Worm (Caenorhabditis elegans): ENCODE data around the gene T04B2.8.
A peak's percentile ranks its signal among the peaks of the same experiment; 100 is the strongest.

T04B2.8 gene

ce11 chrIV:10060795-10061194 is 9.8 kb upstream of the T04B2.8 start:
- TF ChIP-seq nhr-19 (GFP tag; conservative IDR thresholded peaks at IDR 0.05), result no peak
- no peak for TF ChIP-seq hlh-4 (tag; optimal IDR thresholded peaks at IDR 0.05)
- TF ChIP-seq elt-2 (tag; optimal IDR thresholded peaks at IDR 0.05), result peak; percentile 53
- TF ChIP-seq jun-1 (tag; optimal IDR thresholded peaks at IDR 0.05), result no peak

ce11 chrIV:10059175-10059574 is 8.2 kb upstream of the T04B2.8 start:
- TF ChIP-seq elt-2 (tag; optimal IDR thresholded peaks at IDR 0.05), result peak; percentile 98
- TF ChIP-seq tlp-1 (tag; optimal IDR thresholded peaks at IDR 0.05), result peak; percentile 70
- TF ChIP-seq nhr-71 (tag; optimal IDR thresholded peaks at IDR 0.05), result peak; percentile 31
- no peak for TF ChIP-seq ama-1 (optimal IDR thresholded peaks at IDR 0.05)
- TF ChIP-seq efl-1 (optimal IDR thresholded peaks at IDR 0.05), result no peak
- peak in 1 of 2 experiments; percentile 38 for TF ChIP-seq efl-1 (GFP tag; optimal IDR thresholded peaks at IDR 0.05 in 1 of 2)
- TF ChIP-seq mab-9 (GFP tag; IDR thresholded peaks at IDR 0.05), result no peak
- TF ChIP-seq nhr-90 (tag; optimal IDR thresholded peaks at IDR 0.05; ENCODE audit: poor library complexity), result peak; percentile 3
- TF ChIP-seq nhr-20 (tag; optimal IDR thresholded peaks at IDR 0.05), result peak; percentile 10
- TF ChIP-seq efl-3 (GFP tag; optimal IDR thresholded peaks at IDR 0.05), result no peak

- TF ChIP-seq fkh-10 (GFP tag; optimal IDR thresholded peaks at IDR 0.05) (no peak), mef-2 (tag; optimal IDR thresholded peaks at IDR 0.05) (no peak), ceh-90 (tag; optimal IDR thresholded peaks at IDR 0.05) (no peak), nhr-76 (tag; optimal IDR thresholded peaks at IDR 0.05) (no peak), lsy-2 (tag; optimal IDR thresholded peaks at IDR 0.05) (no peak), zip-4 (GFP tag; optimal IDR thresholded peaks at IDR 0.05) (no peak), mep-1 (tag; optimal IDR thresholded peaks at IDR 0.05) (no peak), ceh-63 (GFP tag; optimal IDR thresholded peaks at IDR 0.05) (no peak), swsn-7 (tag; optimal IDR thresholded peaks at IDR 0.05) (no peak), snu-23 (GFP tag; optimal IDR thresholded peaks at IDR 0.05) (no peak), C16A3.4 (tag; optimal IDR thresholded peaks at IDR 0.05) (no peak), hlh-4 (tag; optimal IDR thresholded peaks at IDR 0.05) (no peak), lin-15B (tag; optimal IDR thresholded peaks at IDR 0.05) (no peak)
These were observed 5.2 kb upstream of the T04B2.8 start, which contains the start of gene T04B2.7 for ce11 chrIV:10056138-10056537. Gene T04B2.7, minus strand, starts transcription at chrIV:10056238.

ce11 chrIV:10053550-10053949 is 2.6 kb upstream of the T04B2.8 start, which contains the start of gene srv-12:
Gene srv-12, minus strand, starts transcription at chrIV:10053650.
- TF ChIP-seq unc-62 (GFP tag; optimal IDR thresholded peaks at IDR 0.05) (no peak), lin-35 (GFP tag; optimal IDR thresholded peaks at IDR 0.05) (no peak), ceh-88 (GFP tag; IDR thresholded peaks at IDR 0.05) (no peak), zag-1 (tag; optimal IDR thresholded peaks at IDR 0.05) (no peak), ceh-63 (GFP tag; optimal IDR thresholded peaks at IDR 0.05) (no peak), snpc-4 (tag; optimal IDR thresholded peaks at IDR 0.05) (no peak), aha-1 (tag; optimal IDR thresholded peaks at IDR 0.05) (no peak), nhr-77 (tag; optimal IDR thresholded peaks at IDR 0.05) (no peak), egl-13 (tag; optimal IDR thresholded peaks at IDR 0.05) (no peak)

DNA sequence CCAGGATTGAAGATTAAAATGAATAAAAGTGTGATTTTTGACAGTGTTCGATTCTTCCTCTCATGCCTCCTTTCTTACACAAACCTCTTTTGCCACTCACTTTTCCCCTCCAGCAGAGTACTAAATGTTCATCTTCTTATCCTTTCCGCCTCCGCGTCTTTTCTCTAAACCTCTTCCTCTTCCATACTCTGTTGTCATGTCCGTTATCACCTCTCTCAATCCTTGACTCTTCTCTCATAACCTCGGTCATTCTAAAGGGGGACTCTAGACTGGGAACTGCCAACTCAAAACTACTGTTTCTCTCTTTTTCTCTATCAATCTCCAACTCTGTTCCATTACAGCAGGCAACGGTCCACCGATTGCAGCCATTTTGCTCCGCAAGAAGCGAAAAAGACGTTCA is 2.7 kb downstream of the T04B2.8 start:
- TF ChIP-seq nhr-237 (tag; optimal IDR thresholded peaks at IDR 0.05) (no peak), rnt-1 (tag; optimal IDR thresholded peaks at IDR 0.05) (peak; percentile 25), dsc-1 (tag; optimal IDR thresholded peaks at IDR 0.05) (no peak), ztf-4 (tag; optimal IDR thresholded peaks at IDR 0.05) (no peak), blmp-1 (tag; optimal IDR thresholded peaks at IDR 0.05) (peak; percentile 18), efl-1 (optimal IDR thresholded peaks at IDR 0.05) (no peak), efl-1 (GFP tag; optimal IDR thresholded peaks at IDR 0.05 in 1 of 2) (peak in 1 of 2 experiments; percentile 59), fkh-4 (tag; optimal IDR thresholded peaks at IDR 0.05; ENCODE audit: borderline replicate concordance) (no peak), ets-5 (GFP tag; IDR thresholded peaks at IDR 0.05) (no peak), lin-14 (GFP tag; optimal IDR thresholded peaks at IDR 0.05) (peak; percentile 72), ceh-63 (GFP tag; optimal IDR thresholded peaks at IDR 0.05) (no peak), lir-3 (tag; optimal IDR thresholded peaks at IDR 0.05; ENCODE audit: poor library complexity) (no peak)

Data from whole organism, L1 larva.